Worm (Caenorhabditis elegans) whole organism, L4 larva: ENCODE data around the gene daf-12.

ENCODE experiments used
- ZK546.5 ChIP-seq, 2 experiments: sonication (generic microtip); optimal IDR thresholded peaks; 2 replicates each; lab custom pipeline; 2017; ENCODE audit warnings: missing biosample characterization in 2 of 2, missing genetic modification characterization in 2 of 2
- ceh-82 ChIP-seq: sonication (generic microtip); optimal IDR thresholded peaks from 2 replicates; lab custom pipeline; 2017; ENCODE audit warnings: missing biosample characterization, missing genetic modification characterization
- dpl-1 ChIP-seq: fragments of 150-350 bp; optimal IDR thresholded peaks from 2 replicates; lab custom pipeline; 2014; ENCODE audit warnings: missing biosample characterization, missing genetic modification reagents, missing genetic modification characterization
- mdl-1 ChIP-seq, 2 experiments: fragments of 150-350 bp in 1 of 2; sonication (generic microtip) in 1 of 2; optimal IDR thresholded peaks; 2 replicates each; lab custom pipeline; 2014 to 2017; ENCODE audit warnings: missing biosample characterization in 2 of 2, missing genetic modification characterization in 2 of 2
- mep-1 ChIP-seq: fragments of 150-350 bp; sonication (generic microtip); optimal IDR thresholded peaks from 3 replicates; lab custom pipeline; 2014; ENCODE audit warnings: missing biosample characterization, missing genetic modification characterization
- mxl-2 ChIP-seq: fragments of 200-800 bp; sonication (Bioruptor generic); conservative IDR thresholded peaks from 2 replicates; pipeline ENCODE4 v1.3.6; 2022; ENCODE audit warnings: missing genetic modification reagents, missing genetic modification characterization, missing compliant biosample characterization
- pha-4 ChIP-seq, 2 experiments: fragments of 150-350 bp in 1 of 2; fragments of 200-800 bp in 1 of 2; sonication (Bioruptor generic) in 1 of 2; IDR thresholded peaks in 1 of 2; optimal IDR thresholded peaks in 1 of 2; 2 replicates each; pipeline versions ENCODE4 v1.3.6 to Lab custom; 2014 to 2022; ENCODE audit warnings: missing genetic modification characterization in 2 of 2, missing genetic modification reagents in 2 of 2, missing biosample characterization in 1 of 2, missing compliant biosample characterization in 1 of 2
- set-16 ChIP-seq: fragments of 200-800 bp; sonication (Bioruptor generic); IDR thresholded peaks from 2 replicates; pipeline ENCODE4 v1.3.6; 2022; ENCODE audit warnings: missing genetic modification reagents, missing genetic modification characterization, missing compliant biosample characterization
- snpc-4 ChIP-seq: fragments of 150-350 bp; optimal IDR thresholded peaks from 2 replicates; lab custom pipeline; 2014; ENCODE audit warnings: missing biosample characterization, missing genetic modification characterization

- no peak for TF ChIP-seq ZK546.5 (tag; optimal IDR thresholded peaks at IDR 0.05; lab: Kevin White, UChicago)
- TF ChIP-seq dpl-1 (GFP tag; lab: Kevin White, UChicago) = no peak
- TF ChIP-seq mep-1 (tag; lab: Kevin White, UChicago) = no peak
- no peak for TF ChIP-seq mdl-1 (tag; optimal IDR thresholded peaks at IDR 0.05; lab: Kevin White, UChicago)
- no peak for TF ChIP-seq ceh-82 (tag; lab: Kevin White, UChicago)
- no peak for TF ChIP-seq snpc-4
- TF ChIP-seq set-16 (GFP tag; lab: Robert Waterston, UW) = no peak
- no peak for TF ChIP-seq mxl-2 (GFP tag; lab: Robert Waterston, UW)
- TF ChIP-seq pha-4 (GFP tag; IDR thresholded peaks at IDR 0.05; lab: Robert Waterston, UW) = no peak
- no peak for TF ChIP-seq pha-4 (tag; optimal IDR thresholded peaks at IDR 0.05; lab: Kevin White, UChicago)
Observed at ce11 chrX:10593234-10593633, 42.5 kb upstream of the daf-12 start, which contains the start of gene sdn-1.
